Worm (Caenorhabditis elegans) whole organism, L2 larva: Measurements from ENCODE around the gene T09B9.5.
A peak's percentile ranks its signal among the peaks of the same experiment; 100 is the strongest.

Source experiments
- F13H6.1 ChIP-seq: sonication (generic microtip); optimal IDR thresholded peaks from 2 replicates; lab custom pipeline; 2016; ENCODE audit warnings: missing genetic modification characterization, missing compliant biosample characterization
- blmp-1 ChIP-seq: sonication (generic microtip); optimal IDR thresholded peaks from 2 replicates; lab custom pipeline; 2017; ENCODE audit warnings: missing genetic modification characterization, mild to moderate bottlenecking, missing compliant biosample characterization, antibody characterized with exemption, moderate library complexity; ENCODE audit not compliant: insufficient read depth
- elt-3 ChIP-seq: sonication (generic microtip); optimal IDR thresholded peaks from 2 replicates; lab custom pipeline; 2017; ENCODE audit warnings: missing biosample characterization, missing genetic modification characterization
- gmeb-1 ChIP-seq: fragments of 150-350 bp; optimal IDR thresholded peaks from 2 replicates; lab custom pipeline; 2014; ENCODE audit warnings: missing biosample characterization, missing genetic modification characterization
- mbf-1 ChIP-seq: sonication (generic microtip); optimal IDR thresholded peaks from 2 replicates; lab custom pipeline; 2017; ENCODE audit warnings: missing biosample characterization, missing genetic modification characterization
- nhr-10 ChIP-seq: sonication (generic microtip); optimal IDR thresholded peaks from 2 replicates; lab custom pipeline; 2017; ENCODE audit warnings: missing biosample characterization, missing genetic modification characterization
- nhr-12 ChIP-seq: fragments of 150-350 bp; optimal IDR thresholded peaks from 2 replicates; lab custom pipeline; 2014; ENCODE audit warnings: missing biosample characterization, missing genetic modification characterization
- snpc-4 ChIP-seq: fragments of 150-350 bp; optimal IDR thresholded peaks from 2 replicates; lab custom pipeline; 2014; ENCODE audit warnings: missing biosample characterization, missing genetic modification characterization
- unc-39 ChIP-seq: fragments of 150-350 bp; optimal IDR thresholded peaks from 2 replicates; lab custom pipeline; 2014; ENCODE audit warnings: missing biosample characterization, missing genetic modification characterization
- ztf-1 ChIP-seq: fragments of 200-800 bp; sonication (Bioruptor generic); conservative IDR thresholded peaks from 2 replicates; pipeline ENCODE4 v1.3.6; 2022; ENCODE audit warnings: missing genetic modification characterization, missing compliant biosample characterization
- ztf-4 ChIP-seq: fragments of 150-350 bp; optimal IDR thresholded peaks from 2 replicates; lab custom pipeline; 2014; ENCODE audit warnings: missing biosample characterization, missing genetic modification characterization

Gene T09B9.5

ce11 chrX:9822606-9823264 is 45.2 kb downstream of the T09B9.5 start (continued):
- no peak for TF ChIP-seq blmp-1 (tag; lab: Kevin White, UChicago)
- no peak for TF ChIP-seq nhr-12
- no peak for TF ChIP-seq elt-3 (tag; lab: Kevin White, UChicago)
- no peak for TF ChIP-seq mbf-1 (tag; lab: Kevin White, UChicago)
- TF ChIP-seq F13H6.1 (tag; lab: Kevin White, UChicago), result peak; percentile 68
- no peak for TF ChIP-seq ztf-4 (tag; lab: Kevin White, UChicago)
- no peak for TF ChIP-seq unc-39 (tag; lab: Kevin White, UChicago)
- TF ChIP-seq snpc-4 (tag; lab: Kevin White, UChicago), result no peak
- TF ChIP-seq gmeb-1 (tag; lab: Kevin White, UChicago), result no peak
- no peak for TF ChIP-seq ztf-1
- TF ChIP-seq nhr-10 (tag; lab: Kevin White, UChicago), result no peak
- TF ChIP-seq, all 48 proteins: peak for 12
